Comparison of ENCODE assay signal across 5 fruit fly cellular contexts in the genomic region with DNA sequence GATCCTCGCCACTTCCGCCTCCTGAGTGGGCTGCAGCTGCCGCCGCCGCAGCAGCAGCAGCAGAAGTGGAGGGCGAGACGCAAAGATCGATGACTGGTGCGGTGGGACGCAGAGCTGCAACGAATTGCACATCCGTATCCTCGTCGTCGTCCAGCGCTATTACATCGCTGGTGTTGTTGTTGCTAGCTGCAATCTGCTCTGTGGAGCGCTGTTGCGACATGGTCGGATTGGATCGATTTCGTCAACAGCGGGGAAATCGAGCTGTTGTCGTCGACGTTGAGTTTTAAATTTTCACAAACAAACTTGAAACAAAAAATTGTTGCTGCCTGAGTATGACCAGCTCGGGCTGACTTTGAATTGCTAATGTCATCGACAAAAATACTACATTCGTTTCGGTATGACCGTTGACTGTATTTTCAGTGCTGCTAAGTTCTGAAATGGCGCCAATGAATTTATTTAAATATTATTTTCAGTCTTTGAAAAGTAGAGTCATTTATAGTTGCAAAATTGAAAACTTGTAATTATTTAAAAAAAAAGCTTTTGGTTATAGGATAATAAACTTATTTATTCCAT.
A peak's percentile ranks its signal among the peaks of the same experiment; 100 is the strongest.
TF ChIP-seq lines count a peak whose summit lies in the region.

A gene (minus strand): TSS at position 369 of the 573 bp plus-strand sequence.

- TF ChIP-seq CTCF in whole organism, embryonic (GFP tag; optimal IDR thresholded peaks at IDR 0.05; lab: Kevin White, UChicago), result no peak

TF ChIP-seq in whole organism, adult, 20 proteins besides CTCF, POLR2A, EP300 and RAD21:
- TF ChIP-seq bab1 (GFP tag; optimal IDR thresholded peaks at IDR 0.05; lab: Kevin White, UChicago), result peak; percentile 63
- TF ChIP-seq pad (GFP tag; optimal IDR thresholded peaks at IDR 0.05; lab: Kevin White, UChicago), result peak; percentile 25
- peak; percentile 34 for TF ChIP-seq CG7101 (tag; optimal IDR thresholded peaks at IDR 0.05; lab: Kevin White, UChicago)
- TF ChIP-seq Hr96 (GFP tag; optimal IDR thresholded peaks at IDR 0.05; lab: Kevin White, UChicago), result no peak
- peak; percentile 14 for TF ChIP-seq CG33017 (tag; optimal IDR thresholded peaks at IDR 0.05; lab: Kevin White, UChicago)
- TF ChIP-seq kay (GFP tag; lab: Kevin White, UChicago; ENCODE audit: borderline replicate concordance), result no peak

TF ChIP-seq in whole organism, embryonic, 481 proteins besides CTCF, POLR2A, EP300 and RAD21 (continues in another document):
- TF ChIP-seq lov (optimal IDR thresholded peaks at IDR 0.05; lab: Kevin White, UChicago), result no peak
- TF ChIP-seq lov (GFP tag; IDR thresholded peaks at IDR 0.05; lab: Robert Waterston, UW), result no peak
- TF ChIP-seq CG13287 (GFP tag; IDR thresholded peaks at IDR 0.05; lab: Robert Waterston, UW; ENCODE audit: partially characterized antibody), result peak; percentile 41; the same call in 1 of the 2 replicates
- TF ChIP-seq CG2712 (tag; optimal IDR thresholded peaks at IDR 0.05; lab: Kevin White, UChicago), result peak; percentile 6
- peak; percentile 73 for TF ChIP-seq stwl (tag; optimal IDR thresholded peaks at IDR 0.05; lab: Kevin White, UChicago)
- TF ChIP-seq z (GFP tag; IDR thresholded peaks at IDR 0.05; lab: Robert Waterston, UW), result 0 out of 3 replicates have a peak, but pooled peaks have one; percentile 43
- TF ChIP-seq CG4820 (GFP tag; optimal IDR thresholded peaks at IDR 0.05; lab: Kevin White, UChicago), result no peak
- peak; percentile 34; the same call in 1 of the 3 replicates for TF ChIP-seq CG34224 (GFP tag; IDR thresholded peaks at IDR 0.05; lab: Robert Waterston, UW; ENCODE audit: partially characterized antibody)
- TF ChIP-seq chinmo (GFP tag; IDR thresholded peaks at IDR 0.05; lab: Robert Waterston, UW; ENCODE audit: partially characterized antibody), result peak; percentile 55; the same call in 2 of the 4 replicates
- TF ChIP-seq pnt (GFP tag; optimal IDR thresholded peaks at IDR 0.05; lab: Kevin White, UChicago), result no peak
- TF ChIP-seq nom (GFP tag; optimal IDR thresholded peaks at IDR 0.05; lab: Kevin White, UChicago), result peak; percentile 16
- TF ChIP-seq MESR4 (GFP tag; optimal IDR thresholded peaks at IDR 0.05; lab: Kevin White, UChicago), result peak; percentile 75
- peak; percentile 74 for TF ChIP-seq MBD-R2 (GFP tag; IDR thresholded peaks at IDR 0.05; lab: Robert Waterston, UW)
- TF ChIP-seq HHEX (GFP tag; optimal IDR thresholded peaks at IDR 0.05; lab: Kevin White, UChicago), result no peak
- peak; percentile 94 for TF ChIP-seq CG10267 (tag; optimal IDR thresholded peaks at IDR 0.05; lab: Kevin White, UChicago)
- TF ChIP-seq CHES-1-like (GFP tag; optimal IDR thresholded peaks at IDR 0.05; lab: Kevin White, UChicago), result peak; percentile 13
- TF ChIP-seq croc (GFP tag; conservative IDR thresholded peaks at IDR 0.05; lab: Robert Waterston, UW), result no peak
- TF ChIP-seq gcm (GFP tag; optimal IDR thresholded peaks at IDR 0.05; lab: Kevin White, UChicago), result no peak

TF ChIP-seq in whole organism, prepupa, 60 proteins besides CTCF, POLR2A, EP300 and RAD21:
- TF ChIP-seq topi (GFP tag; optimal IDR thresholded peaks at IDR 0.05; lab: Kevin White, UChicago) (no peak), CG6854 (GFP tag; optimal IDR thresholded peaks at IDR 0.05; lab: Kevin White, UChicago) (peak; percentile 58), achi (GFP tag; optimal IDR thresholded peaks at IDR 0.05; lab: Kevin White, UChicago) (peak; percentile 75), esn (GFP tag; optimal IDR thresholded peaks at IDR 0.05; lab: Kevin White, UChicago) (peak; percentile 19), CG15336 (GFP tag; IDR thresholded peaks at IDR 0.05; lab: Robert Waterston, UW) (peak; percentile 29; the same call in 1 of the 2 replicates)

TF ChIP-seq in whole organism, pupa, 21 proteins besides CTCF, POLR2A, EP300 and RAD21:
- TF ChIP-seq rn (GFP tag; IDR thresholded peaks at IDR 0.05; lab: Robert Waterston, UW) (no peak), gl (tag; optimal IDR thresholded peaks at IDR 0.05; lab: Kevin White, UChicago) (peak; percentile 20), CG8301 (tag; optimal IDR thresholded peaks at IDR 0.05; lab: Kevin White, UChicago) (no peak), Pif1A (GFP tag; optimal IDR thresholded peaks at IDR 0.05; lab: Kevin White, UChicago) (no peak), Pif1B (GFP tag; optimal IDR thresholded peaks at IDR 0.05; lab: Kevin White, UChicago) (no peak), D1 (tag; optimal IDR thresholded peaks at IDR 0.05; lab: Kevin White, UChicago) (peak; percentile 37), CG17806 (tag; optimal IDR thresholded peaks at IDR 0.05; lab: Kevin White, UChicago) (no peak), CG14655 (GFP tag; optimal IDR thresholded peaks at IDR 0.05; lab: Kevin White, UChicago) (no peak), Snoo (tag; optimal IDR thresholded peaks at IDR 0.05; lab: Kevin White, UChicago) (no peak), CG13204 (GFP tag; optimal IDR thresholded peaks at IDR 0.05; lab: Kevin White, UChicago) (no peak)
TF ChIP-seq in whole organism, pupa: peak in this region for 2.

TF ChIP-seq in whole organism, wandering third instar larva, 38 proteins besides CTCF, POLR2A, EP300 and RAD21:
- no peak for TF ChIP-seq Rel (GFP tag; optimal IDR thresholded peaks at IDR 0.05; lab: Kevin White, UChicago)
- TF ChIP-seq Rel (tag; optimal IDR thresholded peaks at IDR 0.05; lab: Kevin White, UChicago), result peak; percentile 22
- TF ChIP-seq HLH106 (tag; optimal IDR thresholded peaks at IDR 0.05; lab: Kevin White, UChicago), result peak; percentile 2
- no peak for TF ChIP-seq Sp1 (GFP tag; optimal IDR thresholded peaks at IDR 0.05; lab: Kevin White, UChicago)
- TF ChIP-seq sage (GFP tag; optimal IDR thresholded peaks at IDR 0.05; lab: Kevin White, UChicago), result no peak
- no peak for TF ChIP-seq Myc (optimal IDR thresholded peaks at IDR 0.05; lab: Kevin White, UChicago)
- no peak for TF ChIP-seq tai (GFP tag; optimal IDR thresholded peaks at IDR 0.05; lab: Kevin White, UChicago)
- peak; percentile 3 for TF ChIP-seq h (GFP tag; optimal IDR thresholded peaks at IDR 0.05; lab: Kevin White, UChicago)
- TF ChIP-seq brk (GFP tag; optimal IDR thresholded peaks at IDR 0.05; lab: Kevin White, UChicago), result peak; percentile 25
- no peak for TF ChIP-seq ey (GFP tag; optimal IDR thresholded peaks at IDR 0.05; lab: Kevin White, UChicago)
- TF ChIP-seq Hnf4 (GFP tag; optimal IDR thresholded peaks at IDR 0.05; lab: Kevin White, UChicago), result peak; percentile 34
- no peak for TF ChIP-seq br (GFP tag; optimal IDR thresholded peaks at IDR 0.05; lab: Kevin White, UChicago)
- no peak for TF ChIP-seq pan (optimal IDR thresholded peaks at IDR 0.05; lab: Kevin White, UChicago)
